ENCODE assay signal across 5 worm cellular contexts in the genomic region with DNA sequence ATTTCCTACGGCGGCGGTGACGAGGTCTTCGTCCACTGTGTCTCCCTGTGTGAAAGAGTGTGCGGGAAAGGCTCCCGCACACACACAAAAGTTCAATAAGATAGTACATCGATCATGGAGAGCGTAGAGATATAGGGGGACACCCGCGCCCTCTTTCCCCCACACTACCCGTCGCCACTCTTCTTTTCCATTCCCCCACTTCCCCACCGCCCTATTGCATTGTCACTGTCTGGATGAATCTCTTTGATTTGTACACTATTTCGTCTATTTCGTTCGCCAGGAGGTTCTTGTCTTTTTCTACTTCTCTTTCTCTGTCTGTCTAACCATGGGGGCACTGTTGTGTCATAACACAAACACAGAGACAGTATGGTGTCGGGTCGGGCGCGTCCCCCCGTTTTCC.
TF ChIP-seq lines count a peak whose summit lies in the region.

No protein-coding gene starts in this region.

TF ChIP-seq in whole organism, L1 larva, 84 proteins besides CTCF, POLR2A, EP300 and RAD21 (continues in another document):
- TF ChIP-seq unc-62 (GFP tag; optimal IDR thresholded peaks at IDR 0.05; lab: Kevin White, UChicago) (no peak), sup-37 (GFP tag; optimal IDR thresholded peaks at IDR 0.05; lab: Kevin White, UChicago) (no peak), sox-4 (tag; optimal IDR thresholded peaks at IDR 0.05; lab: Kevin White, UChicago) (no peak), nhr-20 (tag; optimal IDR thresholded peaks at IDR 0.05; lab: Kevin White, UChicago) (peak; percentile 62), fos-1 (tag; optimal IDR thresholded peaks at IDR 0.05; lab: Kevin White, UChicago) (peak; percentile 21), nhr-47 (tag; optimal IDR thresholded peaks at IDR 0.05; lab: Kevin White, UChicago) (peak; percentile 53), lin-14 (GFP tag; optimal IDR thresholded peaks at IDR 0.05; lab: Kevin White, UChicago) (peak; percentile 91), zip-4 (GFP tag; optimal IDR thresholded peaks at IDR 0.05; lab: Kevin White, UChicago) (no peak), aha-1 (tag; optimal IDR thresholded peaks at IDR 0.05; lab: Kevin White, UChicago) (no peak), nhr-19 (GFP tag; conservative IDR thresholded peaks at IDR 0.05; lab: Robert Waterston, UW) (peak; percentile 66), vab-15 (tag; optimal IDR thresholded peaks at IDR 0.05; lab: Kevin White, UChicago) (no peak), snpc-4 (tag; optimal IDR thresholded peaks at IDR 0.05; lab: Kevin White, UChicago) (peak; percentile 11), C16A3.4 (tag; optimal IDR thresholded peaks at IDR 0.05; lab: Kevin White, UChicago) (peak; percentile 27), C04F5.9 (tag; optimal IDR thresholded peaks at IDR 0.05; lab: Kevin White, UChicago) (no peak), mdl-1 (tag; optimal IDR thresholded peaks at IDR 0.05; lab: Kevin White, UChicago) (peak in 1 of 2 experiments; percentile 62), nhr-90 (tag; optimal IDR thresholded peaks at IDR 0.05; lab: Kevin White, UChicago; ENCODE audit: poor library complexity) (peak; percentile 69), rnt-1 (tag; optimal IDR thresholded peaks at IDR 0.05; lab: Kevin White, UChicago) (peak; percentile 60)

TF ChIP-seq in whole organism, L3 larva, 47 proteins besides CTCF, POLR2A, EP300 and RAD21 (continues in another document):
- no peak for TF ChIP-seq elt-3 (tag; optimal IDR thresholded peaks at IDR 0.05; lab: Kevin White, UChicago)
- TF ChIP-seq aly-2 (tag; optimal IDR thresholded peaks at IDR 0.05; lab: Kevin White, UChicago) = no peak
- TF ChIP-seq nhr-77 (tag; optimal IDR thresholded peaks at IDR 0.05; lab: Kevin White, UChicago) = no peak
- TF ChIP-seq nhr-25 (tag; optimal IDR thresholded peaks at IDR 0.05; lab: Kevin White, UChicago) = peak; percentile 74
- TF ChIP-seq egl-5 (tag; optimal IDR thresholded peaks at IDR 0.05; lab: Kevin White, UChicago) = no peak
- TF ChIP-seq ceh-16 (tag; optimal IDR thresholded peaks at IDR 0.05; lab: Kevin White, UChicago) = no peak
- no peak for TF ChIP-seq ztf-4 (tag; optimal IDR thresholded peaks at IDR 0.05; lab: Kevin White, UChicago)
- peak; percentile 16 for TF ChIP-seq R02D3.7 (tag; optimal IDR thresholded peaks at IDR 0.05; lab: Kevin White, UChicago)
- TF ChIP-seq ceh-9 (tag; optimal IDR thresholded peaks at IDR 0.05; lab: Kevin White, UChicago) = no peak
- no peak for TF ChIP-seq zag-1 (tag; optimal IDR thresholded peaks at IDR 0.05; lab: Kevin White, UChicago)
- TF ChIP-seq nhr-11 (tag; optimal IDR thresholded peaks at IDR 0.05; lab: Kevin White, UChicago) = no peak
- TF ChIP-seq pqm-1 (tag; optimal IDR thresholded peaks at IDR 0.05; lab: Kevin White, UChicago) = peak; percentile 33
- peak; percentile 2 for TF ChIP-seq snpc-4 (tag; optimal IDR thresholded peaks at IDR 0.05; lab: Kevin White, UChicago)
- TF ChIP-seq ceh-28 (tag; optimal IDR thresholded peaks at IDR 0.05; lab: Kevin White, UChicago) = peak; percentile 41
- peak; percentile 79 for TF ChIP-seq hmg-11 (tag; optimal IDR thresholded peaks at IDR 0.05; lab: Kevin White, UChicago)
- peak; percentile 27 for TF ChIP-seq nhr-43 (tag; optimal IDR thresholded peaks at IDR 0.05; lab: Kevin White, UChicago; ENCODE audit: poor library complexity, severe bottlenecking)
- TF ChIP-seq nhr-237 (tag; optimal IDR thresholded peaks at IDR 0.05; lab: Kevin White, UChicago) = no peak
- no peak for TF ChIP-seq sea-2 (GFP tag; optimal IDR thresholded peaks at IDR 0.05; lab: Kevin White, UChicago)

TF ChIP-seq in whole organism, early embryonic, 17 proteins besides CTCF, POLR2A, EP300 and RAD21:
- TF ChIP-seq sea-1 (GFP tag; conservative IDR thresholded peaks at IDR 0.05; lab: Robert Waterston, UW) (no peak), F13C5.2 (tag; optimal IDR thresholded peaks at IDR 0.05; lab: Kevin White, UChicago) (peak; percentile 10), hmbx-1 (tag; optimal IDR thresholded peaks at IDR 0.05; lab: Kevin White, UChicago) (no peak), flt-1 (GFP tag; IDR thresholded peaks at IDR 0.05; lab: Robert Waterston, UW) (no peak), tbx-11 (GFP tag; IDR thresholded peaks at IDR 0.05; lab: Robert Waterston, UW) (no peak), pes-1 (GFP tag; IDR thresholded peaks at IDR 0.05; lab: Robert Waterston, UW) (no peak), B0310.2 (tag; optimal IDR thresholded peaks at IDR 0.05; lab: Kevin White, UChicago) (peak; percentile 7), hmg-4 (GFP tag; optimal IDR thresholded peaks at IDR 0.05; lab: Kevin White, UChicago) (peak; percentile 39), hnd-1 (tag; optimal IDR thresholded peaks at IDR 0.05; lab: Kevin White, UChicago) (no peak), tbx-37 (GFP tag; conservative IDR thresholded peaks at IDR 0.05; lab: Robert Waterston, UW) (no peak), ceh-36 (tag; optimal IDR thresholded peaks at IDR 0.05; lab: Kevin White, UChicago) (no peak), ama-1 (optimal IDR thresholded peaks at IDR 0.05; lab: Kevin White, UChicago) (no peak), ets-7 (tag; optimal IDR thresholded peaks at IDR 0.05; lab: Kevin White, UChicago) (no peak)

TF ChIP-seq in whole organism, midembryonic, 9 proteins besides CTCF, POLR2A, EP300 and RAD21:
- no peak for TF ChIP-seq med-1 (GFP tag; optimal IDR thresholded peaks at IDR 0.05; lab: Kevin White, UChicago; ENCODE audit: insufficient read depth)
- peak; percentile 49 for TF ChIP-seq cog-1 (tag; optimal IDR thresholded peaks at IDR 0.05; lab: Kevin White, UChicago)
TF ChIP-seq in whole organism, midembryonic: peak in this region for 1.

TF ChIP-seq in whole organism, young adult, 124 proteins besides CTCF, POLR2A, EP300 and RAD21:
- TF ChIP-seq nhr-80 (tag; optimal IDR thresholded peaks at IDR 0.05; lab: Kevin White, UChicago) (peak; percentile 70), C17E4.6 (GFP tag; IDR thresholded peaks at IDR 0.05; lab: Robert Waterston, UW) (no peak), ZK185.1 (tag; optimal IDR thresholded peaks at IDR 0.05; lab: Kevin White, UChicago; ENCODE audit: poor library complexity, severe bottlenecking) (peak; percentile 11), mcd-1 (GFP tag; IDR thresholded peaks at IDR 0.05; lab: Robert Waterston, UW) (peak; percentile 51; the same call in 1 of the 2 replicates), attf-5 (GFP tag; optimal IDR thresholded peaks at IDR 0.05; lab: Kevin White, UChicago) (peak; percentile 26), Y67H2A.10 (GFP tag; conservative IDR thresholded peaks at IDR 0.05; lab: Robert Waterston, UW) (no peak), F33H1.4 (GFP tag; IDR thresholded peaks at IDR 0.05; lab: Robert Waterston, UW) (no peak), hmg-1.2 (GFP tag; IDR thresholded peaks at IDR 0.05; lab: Robert Waterston, UW) (peak; percentile 65; the same call in 1 of the 2 replicates), madf-10 (tag; optimal IDR thresholded peaks at IDR 0.05; lab: Kevin White, UChicago) (no peak), zfh-2 (GFP tag; conservative IDR thresholded peaks at IDR 0.05; lab: Robert Waterston, UW) (peak; percentile 81), ztf-26 (tag; optimal IDR thresholded peaks at IDR 0.05; lab: Kevin White, UChicago) (peak; percentile 1), let-526 (GFP tag; IDR thresholded peaks at IDR 0.05; lab: Robert Waterston, UW) (0 out of 2 replicates have a peak, but pooled peaks have one; percentile 45), tbp1 (GFP tag; optimal IDR thresholded peaks at IDR 0.05; lab: Kevin White, UChicago) (peak; percentile 6), lin-40 (tag; optimal IDR thresholded peaks at IDR 0.05; lab: Kevin White, UChicago) (peak; percentile 30), cebp-1 (GFP tag; IDR thresholded peaks at IDR 0.05; lab: Robert Waterston, UW) (peak; percentile 31; the same call in 1 of the 2 replicates), cebp-1 (tag; optimal IDR thresholded peaks at IDR 0.05; lab: Kevin White, UChicago) (peak; percentile 67), egrh-3 (GFP tag; IDR thresholded peaks at IDR 0.05; lab: Robert Waterston, UW) (peak; percentile 65; the same call in 1 of the 2 replicates), snpc-4 (GFP tag; optimal IDR thresholded peaks at IDR 0.05; lab: Kevin White, UChicago) (no peak), snpc-4 (tag; optimal IDR thresholded peaks at IDR 0.05; lab: Kevin White, UChicago) (peak in 2 of 4 experiments; percentile 41 to 82), gei-17 (GFP tag; optimal IDR thresholded peaks at IDR 0.05; lab: Kevin White, UChicago) (peak; percentile 8), ceh-27 (GFP tag; optimal IDR thresholded peaks at IDR 0.05; lab: Kevin White, UChicago) (peak; percentile 18), Y56A3A.18 (GFP tag; IDR thresholded peaks at IDR 0.05; lab: Robert Waterston, UW) (peak; percentile 64; the same call in 1 of the 2 replicates), hsf-1 (GFP tag; IDR thresholded peaks at IDR 0.05; lab: Robert Waterston, UW) (0 out of 2 replicates have a peak, but pooled peaks have one; percentile 39), pbrm-1 (GFP tag; IDR thresholded peaks at IDR 0.05; lab: Robert Waterston, UW) (0 out of 2 replicates have a peak, but pooled peaks have one; percentile 11), K11D2.4 (GFP tag; IDR thresholded peaks at IDR 0.05; lab: Robert Waterston, UW) (peak; percentile 41; the same call in 1 of the 2 replicates), sptf-2 (GFP tag; optimal IDR thresholded peaks at IDR 0.05; lab: Kevin White, UChicago) (no peak), dox-1 (GFP tag; IDR thresholded peaks at IDR 0.05; lab: Robert Waterston, UW) (peak; percentile 73), lin-54 (GFP tag; optimal IDR thresholded peaks at IDR 0.05; lab: Kevin White, UChicago) (peak; percentile 20), chd-7 (tag; optimal IDR thresholded peaks at IDR 0.05; lab: Kevin White, UChicago) (peak; percentile 51), D2030.7 (GFP tag; IDR thresholded peaks at IDR 0.05; lab: Robert Waterston, UW) (no peak)

Comparison
In these comparisons a context has a peak if more than half of its experiments do, and no peak if none do; other contexts are left out.
1. Of the 8 proteins assayed by ChIP-seq in both whole organism, young adult and whole organism, L1 larva: peak only in whole organism, young adult: none; only in whole organism, L1 larva: dpl-1, efl-1, lin-35 and nhr-90; in both: none; in neither: 3; mixed calls (peak in some experiments, not most) for 1.